Fruit fly (Drosophila melanogaster) whole organism, embryonic: ENCODE results near the gene PNKP.

ENCODE experiments used
- Aef1 ChIP-seq: fragments of 200-800 bp; sonication (Bioruptor generic); IDR thresholded peaks from 3 replicates; pipeline ENCODE4 v1.3.6; 2022; ENCODE audit warnings: missing biosample characterization, missing genetic modification characterization
- Antp ChIP-seq: fragments of 200-800 bp; sonication (Bioruptor generic); optimal IDR thresholded peaks from 3 replicates; lab custom pipeline; 2016; ENCODE audit warnings: missing biosample characterization, missing genetic modification characterization
- Asciz ChIP-seq: fragments of 200-800 bp; sonication (Bioruptor generic); optimal IDR thresholded peaks from 2 replicates; lab custom pipeline; 2017; ENCODE audit warnings: missing biosample characterization, mild to moderate bottlenecking, missing genetic modification characterization, missing genetic modification reagents
- Bteb2 ChIP-seq: fragments of 200-800 bp; sonication (Bioruptor generic); optimal IDR thresholded peaks from 2 replicates; lab custom pipeline; 2016; ENCODE audit warnings: missing biosample characterization, missing genetic modification characterization
- CG10274 ChIP-seq: fragments of 200-800 bp; sonication (Bioruptor generic); optimal IDR thresholded peaks from 3 replicates; lab custom pipeline; 2017; ENCODE audit warnings: missing biosample characterization, mild to moderate bottlenecking, missing genetic modification characterization
- CG12236 ChIP-seq: fragments of 200-800 bp; sonication (Bioruptor generic); optimal IDR thresholded peaks from 2 replicates; lab custom pipeline; 2016; ENCODE audit warnings: missing biosample characterization, missing genetic modification characterization
- CG14667 ChIP-seq: fragments of 200-800 bp; sonication (Bioruptor generic); IDR thresholded peaks from 2 replicates; pipeline ENCODE4 v1.3.6; 2022; ENCODE audit warnings: missing biosample characterization, missing genetic modification characterization
- CG17328 ChIP-seq: fragments of 200-800 bp; sonication (Bioruptor generic); IDR thresholded peaks from 2 replicates; pipeline ENCODE4 v1.3.6; 2022; ENCODE audit warnings: missing biosample characterization, missing genetic modification characterization
- CG18476 ChIP-seq: fragments of 200-800 bp; sonication (Bioruptor generic); optimal IDR thresholded peaks from 2 replicates; lab custom pipeline; 2016; ENCODE audit warnings: missing biosample characterization, mild to moderate bottlenecking, missing genetic modification characterization
- CG2120 ChIP-seq: fragments of 200-800 bp; sonication (Bioruptor generic); optimal IDR thresholded peaks from 3 replicates; lab custom pipeline; 2016; ENCODE audit warnings: missing biosample characterization, missing genetic modification characterization
- CG2712 ChIP-seq: fragments of 200-800 bp; optimal IDR thresholded peaks from 3 replicates; lab custom pipeline; 2019; ENCODE audit warnings: missing biosample characterization, mild to moderate bottlenecking, missing genetic modification characterization, moderate library complexity
- CG31365 ChIP-seq: fragments of 200-800 bp; sonication (Bioruptor generic); optimal IDR thresholded peaks from 2 replicates; lab custom pipeline; 2018; ENCODE audit warnings: missing biosample characterization, mild to moderate bottlenecking, missing genetic modification characterization
- CG31388 ChIP-seq: fragments of 200-800 bp; sonication (Bioruptor generic); optimal IDR thresholded peaks from 2 replicates; lab custom pipeline; 2016; ENCODE audit warnings: missing biosample characterization, missing genetic modification characterization
- CG4360 ChIP-seq: fragments of 200-800 bp; sonication (Bioruptor generic); IDR thresholded peaks from 2 replicates; pipeline ENCODE4 v1.3.6; 2022; ENCODE audit warnings: missing biosample characterization, missing genetic modification characterization
- CG7271 ChIP-seq: fragments of 200-800 bp; sonication (Bioruptor generic); optimal IDR thresholded peaks from 2 replicates; lab custom pipeline; 2018; ENCODE audit warnings: missing biosample characterization, mild to moderate bottlenecking, missing genetic modification characterization, moderate library complexity
- CG8089 ChIP-seq: fragments of 200-800 bp; sonication (Bioruptor generic); optimal IDR thresholded peaks from 3 replicates; lab custom pipeline; 2016; ENCODE audit warnings: missing biosample characterization, missing genetic modification characterization
- E2f1 ChIP-seq: fragments of 200-800 bp; sonication (Bioruptor generic); IDR thresholded peaks from 2 replicates; pipeline ENCODE4 v1.3.6; 2022; ENCODE audit warnings: missing biosample characterization, missing genetic modification characterization
- Ets65A ChIP-seq: fragments of 200-800 bp; sonication (Bioruptor generic); peaks from one replicate; lab custom pipeline; 2016; ENCODE audit warnings: missing biosample characterization, missing genetic modification characterization
- HmgZ ChIP-seq: fragments of 200-800 bp; sonication (Bioruptor generic); optimal IDR thresholded peaks from 2 replicates; lab custom pipeline; 2018; ENCODE audit warnings: missing biosample characterization, mild to moderate bottlenecking, missing genetic modification characterization
- Hsf ChIP-seq: fragments of 200-800 bp; sonication (Bioruptor generic); optimal IDR thresholded peaks from 3 replicates; lab custom pipeline; 2016; ENCODE audit warnings: missing biosample characterization, missing genetic modification characterization
- Lim3 ChIP-seq: fragments of 200-800 bp; sonication (Bioruptor generic); IDR thresholded peaks from 2 replicates; pipeline ENCODE4 v1.3.6; 2022; ENCODE audit warnings: missing biosample characterization, missing genetic modification characterization
- Neu2 ChIP-seq: fragments of 200-800 bp; sonication (Bioruptor generic); optimal IDR thresholded peaks from 3 replicates; lab custom pipeline; 2016; ENCODE audit warnings: missing biosample characterization, missing genetic modification characterization, borderline replicate concordance
- Nf-YA ChIP-seq: fragments of 200-800 bp; sonication (Bioruptor generic); IDR thresholded peaks from 2 replicates; pipeline ENCODE4 v1.3.6; 2022; ENCODE audit warnings: missing biosample characterization, missing genetic modification characterization
- Opbp ChIP-seq: fragments of 200-800 bp; sonication (Bioruptor generic); IDR thresholded peaks from 3 replicates; pipeline ENCODE4 v1.3.6; 2022; ENCODE audit warnings: missing biosample characterization, missing genetic modification characterization; ENCODE audit not compliant: partially characterized antibody
- TFAM ChIP-seq: fragments of 200-800 bp; sonication (Bioruptor generic); optimal IDR thresholded peaks from 2 replicates; lab custom pipeline; 2017; ENCODE audit warnings: missing biosample characterization, missing genetic modification characterization, inconsistent platforms
- Tbp ChIP-seq: fragments of >200 bp; optimal IDR thresholded peaks from 2 replicates; lab custom pipeline; 2018; ENCODE audit warnings: missing biosample characterization, missing genetic modification characterization
- YL-1 ChIP-seq: fragments of 200-800 bp; sonication (Bioruptor generic); optimal IDR thresholded peaks from 3 replicates; lab custom pipeline; 2017; ENCODE audit warnings: missing biosample characterization, mild to moderate bottlenecking, missing genetic modification characterization
- al ChIP-seq: fragments of 200-800 bp; sonication (Bioruptor generic); IDR thresholded peaks from 2 replicates; pipeline ENCODE4 v1.3.6; 2022; ENCODE audit warnings: missing biosample characterization, missing genetic modification characterization
- amos ChIP-seq: fragments of 200-800 bp; sonication (Bioruptor generic); IDR thresholded peaks from 2 replicates; pipeline ENCODE4 v1.3.6; 2022; ENCODE audit warnings: missing biosample characterization, missing genetic modification characterization; ENCODE audit not compliant: partially characterized antibody
- ap ChIP-seq: fragments of 200-800 bp; sonication (Bioruptor generic); IDR thresholded peaks from 2 replicates; pipeline ENCODE4 v1.3.6; 2022; ENCODE audit warnings: missing biosample characterization, missing genetic modification characterization
- az2 ChIP-seq: fragments of 200-800 bp; sonication (Bioruptor generic); optimal IDR thresholded peaks from 3 replicates; lab custom pipeline; 2016; ENCODE audit warnings: missing biosample characterization, missing genetic modification characterization
- bbx ChIP-seq: fragments of 200-800 bp; sonication (Bioruptor generic); IDR thresholded peaks from 2 replicates; pipeline ENCODE4 v1.3.6; 2022; ENCODE audit warnings: missing biosample characterization, missing genetic modification characterization; ENCODE audit not compliant: partially characterized antibody
- bcd ChIP-seq: fragments of 200-800 bp; sonication (Bioruptor generic); optimal IDR thresholded peaks from 2 replicates; lab custom pipeline; 2017; ENCODE audit warnings: missing biosample characterization, mild to moderate bottlenecking, missing genetic modification characterization
- br ChIP-seq: fragments of >200 bp; optimal IDR thresholded peaks from 2 replicates; lab custom pipeline; 2017
- chn ChIP-seq: fragments of 200-800 bp; sonication (Bioruptor generic); optimal IDR thresholded peaks from 2 replicates; lab custom pipeline; 2016; ENCODE audit warnings: missing biosample characterization, missing genetic modification characterization
- ci ChIP-seq: fragments of 200-800 bp; sonication (Bioruptor generic); IDR thresholded peaks from 3 replicates; pipeline ENCODE4 v1.3.6; 2022; ENCODE audit warnings: missing biosample characterization, missing genetic modification characterization
- dmrt11E ChIP-seq: fragments of 200-800 bp; sonication (Bioruptor generic); optimal IDR thresholded peaks from 3 replicates; lab custom pipeline; 2018; ENCODE audit warnings: missing biosample characterization, mild to moderate bottlenecking, missing genetic modification characterization, moderate library complexity
- gce ChIP-seq: fragments of 200-800 bp; sonication (Bioruptor generic); IDR thresholded peaks from 3 replicates; pipeline ENCODE4 v1.3.6; 2022; ENCODE audit warnings: missing biosample characterization, missing genetic modification characterization
- gt ChIP-seq: fragments of 200-800 bp; sonication (Bioruptor generic); IDR thresholded peaks from 2 replicates; pipeline ENCODE4 v1.3.6; 2022; ENCODE audit warnings: missing biosample characterization, missing genetic modification characterization
- kay ChIP-seq: fragments of 200-800 bp; sonication (Bioruptor generic); optimal IDR thresholded peaks from 2 replicates; lab custom pipeline; 2016; ENCODE audit warnings: missing biosample characterization, missing genetic modification characterization
- nerfin-2 ChIP-seq: fragments of 200-800 bp; sonication (Bioruptor generic); IDR thresholded peaks from 2 replicates; pipeline ENCODE4 v1.3.6; 2022; ENCODE audit warnings: missing biosample characterization, missing genetic modification characterization; ENCODE audit not compliant: partially characterized antibody
- nom ChIP-seq: fragments of 200-800 bp; sonication (Bioruptor generic); optimal IDR thresholded peaks from 2 replicates; lab custom pipeline; 2017; ENCODE audit warnings: missing biosample characterization, missing genetic modification characterization, mild to moderate bottlenecking, moderate library complexity, missing genetic modification reagents
- pum ChIP-seq: fragments of 200-800 bp; sonication (Bioruptor generic); optimal IDR thresholded peaks from 2 replicates; lab custom pipeline; 2016; ENCODE audit warnings: missing biosample characterization, missing genetic modification characterization
- sna ChIP-seq: fragments of 200-800 bp; sonication (Bioruptor generic); IDR thresholded peaks from 2 replicates; pipeline ENCODE4 v1.3.6; 2022; ENCODE audit warnings: missing biosample characterization, missing genetic modification characterization; ENCODE audit not compliant: partially characterized antibody
- ssp ChIP-seq: fragments of 200-800 bp; sonication (Bioruptor generic); IDR thresholded peaks from 2 replicates; pipeline ENCODE4 v1.3.6; 2022; ENCODE audit warnings: missing biosample characterization, missing genetic modification characterization
- tgo ChIP-seq: fragments of 200-800 bp; sonication (Bioruptor generic); IDR thresholded peaks from 3 replicates; pipeline ENCODE4 v1.3.6; 2022; ENCODE audit warnings: missing biosample characterization, missing genetic modification characterization
- tll ChIP-seq, 2 experiments: fragments of 200-800 bp in 1 of 2; fragments of >200 bp in 1 of 2; sonication (Bioruptor generic) in 1 of 2; optimal IDR thresholded peaks; 2 replicates each; lab custom pipeline; 2017 to 2019; ENCODE audit warnings: missing biosample characterization in 2 of 2, missing genetic modification characterization in 2 of 2, mild to moderate bottlenecking in 1 of 2, moderate library complexity in 1 of 2
- tup ChIP-seq: fragments of 200-800 bp; sonication (Bioruptor generic); optimal IDR thresholded peaks from 2 replicates; lab custom pipeline; 2016; ENCODE audit warnings: missing biosample characterization, mild to moderate bottlenecking, missing genetic modification characterization, moderate library complexity
- vnd ChIP-seq: fragments of 200-800 bp; sonication (Bioruptor generic); IDR thresholded peaks from 3 replicates; pipeline ENCODE4 v1.3.6; 2022; ENCODE audit warnings: missing biosample characterization, missing genetic modification characterization; ENCODE audit not compliant: partially characterized antibody
- wek ChIP-seq: fragments of 200-800 bp; sonication (Bioruptor generic); optimal IDR thresholded peaks from 3 replicates; lab custom pipeline; 2018; ENCODE audit warnings: missing biosample characterization, mild to moderate bottlenecking, missing genetic modification characterization, moderate library complexity
- zf30C ChIP-seq: fragments of 200-800 bp; sonication (Bioruptor generic); optimal IDR thresholded peaks from 3 replicates; lab custom pipeline; 2018; ENCODE audit warnings: missing biosample characterization, mild to moderate bottlenecking, missing genetic modification characterization

The PNKP gene

dm6 chr3R:8356626-8357290 is 13.4 kb upstream of the PNKP start, which contains the start of gene stck:
TSS of gene stck (plus strand) at chr3R:8356978.
- TF ChIP-seq br (lab: Kevin White, UChicago): no peak
- no peak for TF ChIP-seq dmrt11E (tag; lab: Kevin White, UChicago)
- no peak for TF ChIP-seq Tbp
- TF ChIP-seq gce (GFP tag; lab: Robert Waterston, UW): no peak
- TF ChIP-seq Hsf (GFP tag; lab: Kevin White, UChicago): no peak
- no peak for TF ChIP-seq tll (GFP tag; optimal IDR thresholded peaks at IDR 0.05; lab: Kevin White, UChicago)
- TF ChIP-seq chn (GFP tag; lab: Kevin White, UChicago): no peak
- TF ChIP-seq HmgZ: peak; percentile 14
- TF ChIP-seq gt (GFP tag; lab: Robert Waterston, UW): no peak
- no peak for TF ChIP-seq Lim3 (GFP tag; lab: Robert Waterston, UW)
- TF ChIP-seq TFAM: no peak
- TF ChIP-seq CG31388 (GFP tag; lab: Kevin White, UChicago): no peak
- no peak for TF ChIP-seq CG31365 (tag; lab: Kevin White, UChicago)
- TF ChIP-seq Neu2 (GFP tag; lab: Kevin White, UChicago): no peak
- peak; percentile 11 for TF ChIP-seq wek
- TF ChIP-seq nerfin-2 (GFP tag; lab: Robert Waterston, UW): no peak
- no peak for TF ChIP-seq Bteb2
- TF ChIP-seq CG14667 (GFP tag; lab: Robert Waterston, UW): no peak
- TF ChIP-seq CG8089 (GFP tag; lab: Kevin White, UChicago): no peak
- 0 out of 3 replicates have a peak, but pooled peaks have one; percentile 30 for TF ChIP-seq Aef1 (GFP tag; lab: Robert Waterston, UW)
- no peak for TF ChIP-seq az2 (GFP tag; lab: Kevin White, UChicago)
- TF ChIP-seq CG18476 (GFP tag; lab: Kevin White, UChicago): no peak
- no peak for TF ChIP-seq ap
- TF ChIP-seq CG4360 (GFP tag; lab: Robert Waterston, UW): peak; percentile 59; the same call in 1 of the 2 replicates
- TF ChIP-seq ci (GFP tag; lab: Robert Waterston, UW): no peak
- TF ChIP-seq Opbp: peak; percentile 61
- peak; percentile 4 for TF ChIP-seq bcd (GFP tag; lab: Kevin White, UChicago)
- no peak for TF ChIP-seq tgo
- no peak; the same call in 1 of the 2 replicates for TF ChIP-seq CG17328 (GFP tag; lab: Robert Waterston, UW)
- TF ChIP-seq tup (GFP tag; lab: Kevin White, UChicago): no peak
- peak; percentile 64 for TF ChIP-seq bbx (GFP tag; lab: Robert Waterston, UW)
- peak; percentile 62; the same call in 2 of the 3 replicates for TF ChIP-seq vnd (GFP tag; lab: Robert Waterston, UW)
- no peak for TF ChIP-seq Ets65A
- no peak for TF ChIP-seq al (GFP tag; lab: Robert Waterston, UW)
- TF ChIP-seq ssp (GFP tag; lab: Robert Waterston, UW): no peak
- TF ChIP-seq pum (GFP tag; lab: Kevin White, UChicago): no peak
- no peak for TF ChIP-seq kay (GFP tag; lab: Kevin White, UChicago)
- TF ChIP-seq CG12236 (GFP tag; lab: Kevin White, UChicago): no peak
- TF ChIP-seq Asciz (GFP tag; lab: Kevin White, UChicago): no peak
- no peak for TF ChIP-seq Nf-YA (GFP tag; lab: Robert Waterston, UW)
- TF ChIP-seq CG2712: peak; percentile 7
- no peak for TF ChIP-seq E2f1 (GFP tag; lab: Robert Waterston, UW)
- TF ChIP-seq sna: no peak
- peak; percentile 30 for TF ChIP-seq CG2120 (GFP tag; lab: Kevin White, UChicago)
- TF ChIP-seq CG10274: no peak
- TF ChIP-seq YL-1 (GFP tag; lab: Kevin White, UChicago): peak; percentile 68
- TF ChIP-seq CG7271 (tag; lab: Kevin White, UChicago): no peak
- no peak for TF ChIP-seq nom (GFP tag; lab: Kevin White, UChicago)
- TF ChIP-seq amos (GFP tag; lab: Robert Waterston, UW): peak; percentile 71; the same call in 1 of the 2 replicates
- no peak for TF ChIP-seq Antp (GFP tag; lab: Kevin White, UChicago)
- TF ChIP-seq zf30C (GFP tag; lab: Kevin White, UChicago): no peak
